Worm (Caenorhabditis elegans) whole organism, L1 larva: Measurements from ENCODE around the gene F31E8.4.

Experiments
- F16B12.6 ChIP-seq: fragments of 150-350 bp; optimal IDR thresholded peaks from 2 replicates; lab custom pipeline; 2014; ENCODE audit warnings: missing biosample characterization, missing genetic modification characterization
- irx-1 ChIP-seq: sonication (generic microtip); optimal IDR thresholded peaks from 2 replicates; lab custom pipeline; 2016; ENCODE audit warnings: missing genetic modification characterization, missing compliant biosample characterization
- lin-15B ChIP-seq: fragments of 150-350 bp; sonication (generic microtip); optimal IDR thresholded peaks from 3 replicates; lab custom pipeline; 2014; ENCODE audit warnings: missing biosample characterization, missing genetic modification characterization
- lsy-2 ChIP-seq, 2 experiments: fragments of 150-350 bp; optimal IDR thresholded peaks; 2 replicates each; lab custom pipeline; 2014; ENCODE audit warnings: missing biosample characterization in 2 of 2, missing genetic modification characterization in 2 of 2
- nhr-19 ChIP-seq: fragments of 200-800 bp; sonication (Bioruptor generic); conservative IDR thresholded peaks from 2 replicates; pipeline ENCODE4 v1.3.6; 2022; ENCODE audit warnings: missing genetic modification characterization, missing compliant biosample characterization
- nhr-71 ChIP-seq: sonication (generic microtip); optimal IDR thresholded peaks from 2 replicates; lab custom pipeline; 2016; ENCODE audit warnings: mild to moderate bottlenecking, missing genetic modification characterization, moderate library complexity, missing compliant biosample characterization
- skn-1 ChIP-seq: fragments of 150-350 bp; optimal IDR thresholded peaks from 2 replicates; lab custom pipeline; 2014; ENCODE audit warnings: missing biosample characterization, missing genetic modification characterization
- sptf-1 ChIP-seq: fragments of 150-350 bp; optimal IDR thresholded peaks from 2 replicates; lab custom pipeline; 2014; ENCODE audit warnings: missing biosample characterization, missing genetic modification characterization
- swsn-7 ChIP-seq: sonication (generic microtip); optimal IDR thresholded peaks from 2 replicates; lab custom pipeline; 2016; ENCODE audit warnings: missing genetic modification characterization, missing compliant biosample characterization

ce11 chrII:6781983-6782382, 18.0 kb downstream of the F31E8.4 start:
- TF ChIP-seq nhr-19 (GFP tag; lab: Robert Waterston, UW) = no peak
- TF ChIP-seq F16B12.6 = no peak
- TF ChIP-seq nhr-71 (tag; lab: Kevin White, UChicago) = no peak
- no peak for TF ChIP-seq irx-1 (tag; lab: Kevin White, UChicago)
- TF ChIP-seq lsy-2 (tag; optimal IDR thresholded peaks at IDR 0.05; lab: Kevin White, UChicago) = no peak
- TF ChIP-seq lin-15B (tag; lab: Kevin White, UChicago) = no peak
- no peak for TF ChIP-seq sptf-1
- TF ChIP-seq swsn-7 (tag; lab: Kevin White, UChicago) = no peak
- TF ChIP-seq skn-1 = no peak
